Fruit fly (Drosophila melanogaster) whole organism, embryonic: ENCODE measurements around the gene CG42395.

ENCODE experiments used
- CG10366 ChIP-seq: fragments of 200-800 bp; sonication (Bioruptor generic); IDR thresholded peaks from 2 replicates; pipeline ENCODE4 v1.3.6; 2022; ENCODE audit warnings: missing biosample characterization, missing genetic modification characterization
- CG11247 ChIP-seq: fragments of 200-800 bp; sonication (Bioruptor generic); IDR thresholded peaks from 2 replicates; pipeline ENCODE4 v1.3.6; 2022; ENCODE audit warnings: missing biosample characterization, missing genetic modification characterization
- CG12391 ChIP-seq: fragments of 200-800 bp; sonication (Bioruptor generic); optimal IDR thresholded peaks from 3 replicates; lab custom pipeline; 2018; ENCODE audit warnings: missing biosample characterization, mild to moderate bottlenecking, missing genetic modification characterization, moderate library complexity
- CG13123 ChIP-seq: fragments of 200-800 bp; sonication (Bioruptor generic); optimal IDR thresholded peaks from 2 replicates; lab custom pipeline; 2016; ENCODE audit warnings: missing biosample characterization, missing genetic modification characterization
- CG14441 ChIP-seq: fragments of 200-800 bp; sonication (Bioruptor generic); IDR thresholded peaks from 2 replicates; pipeline ENCODE4 v1.3.6; 2022; ENCODE audit warnings: missing biosample characterization, missing genetic modification characterization
- CG15011 ChIP-seq: fragments of 200-800 bp; sonication (Bioruptor generic); optimal IDR thresholded peaks from 3 replicates; lab custom pipeline; 2018; ENCODE audit warnings: missing biosample characterization, mild to moderate bottlenecking, missing genetic modification characterization
- CG15073 ChIP-seq: fragments of 200-800 bp; sonication (Bioruptor generic); optimal IDR thresholded peaks from 2 replicates; lab custom pipeline; 2016; ENCODE audit warnings: missing biosample characterization, missing genetic modification characterization
- CG1602 ChIP-seq: fragments of 200-800 bp; sonication (Bioruptor generic); optimal IDR thresholded peaks from 3 replicates; lab custom pipeline; 2016; ENCODE audit warnings: missing biosample characterization, missing genetic modification characterization
- CG17328 ChIP-seq: fragments of 200-800 bp; sonication (Bioruptor generic); IDR thresholded peaks from 2 replicates; pipeline ENCODE4 v1.3.6; 2022; ENCODE audit warnings: missing biosample characterization, missing genetic modification characterization
- CG18599 ChIP-seq: fragments of 200-800 bp; sonication (Bioruptor generic); optimal IDR thresholded peaks from 3 replicates; lab custom pipeline; 2017; ENCODE audit warnings: missing biosample characterization, missing genetic modification characterization, mild to moderate bottlenecking, moderate library complexity, missing genetic modification reagents
- CG18619 ChIP-seq: fragments of 200-800 bp; sonication (Bioruptor generic); optimal IDR thresholded peaks from 3 replicates; lab custom pipeline; 2017; ENCODE audit warnings: missing biosample characterization, mild to moderate bottlenecking, missing genetic modification characterization
- CG2199 ChIP-seq: fragments of 200-800 bp; sonication (Bioruptor generic); IDR thresholded peaks from 3 replicates; pipeline ENCODE4 v1.3.6; 2022; ENCODE audit warnings: missing biosample characterization, missing genetic modification characterization
- CG3847 ChIP-seq: fragments of 200-800 bp; sonication (Bioruptor generic); IDR thresholded peaks from 2 replicates; pipeline ENCODE4 v1.3.6; 2022; ENCODE audit warnings: missing biosample characterization, missing genetic modification characterization
- CG42726 ChIP-seq: fragments of 200-800 bp; sonication (Bioruptor generic); IDR thresholded peaks from 2 replicates; pipeline ENCODE4 v1.3.6; 2022; ENCODE audit warnings: missing biosample characterization, missing genetic modification characterization; ENCODE audit not compliant: partially characterized antibody
- CG6175 ChIP-seq: fragments of 200-800 bp; sonication (Bioruptor generic); IDR thresholded peaks from 3 replicates; pipeline ENCODE4 v1.3.6; 2022; ENCODE audit warnings: missing biosample characterization, missing genetic modification characterization
- CG8290 ChIP-seq, 3 experiments: fragments of 200-800 bp; sonication (Bioruptor generic); optimal IDR thresholded peaks; 2 replicates each; lab custom pipeline; 2016 to 2019; ENCODE audit warnings: missing biosample characterization in 3 of 3, missing genetic modification characterization in 3 of 3, mild to moderate bottlenecking in 2 of 3, moderate library complexity in 1 of 3
- CG8359 ChIP-seq: fragments of 200-800 bp; sonication (Bioruptor generic); optimal IDR thresholded peaks from 2 replicates; lab custom pipeline; 2017; ENCODE audit warnings: missing biosample characterization, mild to moderate bottlenecking, missing genetic modification characterization, borderline replicate concordance
- CG8388 ChIP-seq: fragments of 200-800 bp; sonication (Bioruptor generic); optimal IDR thresholded peaks from 2 replicates; lab custom pipeline; 2019; ENCODE audit warnings: missing biosample characterization, mild to moderate bottlenecking, missing genetic modification characterization, moderate library complexity
- CG9215 ChIP-seq: fragments of 200-800 bp; sonication (Bioruptor generic); IDR thresholded peaks from 2 replicates; pipeline ENCODE4 v1.3.6; 2022; ENCODE audit warnings: missing biosample characterization, missing genetic modification characterization
- CrebB ChIP-seq: fragments of 200-800 bp; sonication (Bioruptor generic); optimal IDR thresholded peaks from 3 replicates; lab custom pipeline; 2018; ENCODE audit warnings: missing biosample characterization, mild to moderate bottlenecking, missing genetic modification characterization
- Doc2 ChIP-seq: fragments of 200-800 bp; sonication (Bioruptor generic); IDR thresholded peaks from 2 replicates; pipeline ENCODE4 v1.3.6; 2022; ENCODE audit warnings: missing biosample characterization, missing genetic modification characterization
- Doc3 ChIP-seq: fragments of 200-800 bp; sonication (Bioruptor generic); IDR thresholded peaks from 3 replicates; pipeline ENCODE4 v1.3.6; 2022; ENCODE audit warnings: missing biosample characterization, missing genetic modification characterization; ENCODE audit not compliant: partially characterized antibody
- Elba2 ChIP-seq: fragments of 200-800 bp; sonication (Bioruptor generic); optimal IDR thresholded peaks from 3 replicates; lab custom pipeline; 2016; ENCODE audit warnings: missing biosample characterization, missing genetic modification characterization
- GATAe ChIP-seq: fragments of 200-800 bp; sonication (Bioruptor generic); conservative IDR thresholded peaks from 2 replicates; pipeline ENCODE4 v1.3.6; 2022; ENCODE audit warnings: missing biosample characterization, missing genetic modification characterization
- H2.0 ChIP-seq: fragments of 200-800 bp; sonication (Bioruptor generic); IDR thresholded peaks from 2 replicates; pipeline ENCODE4 v1.3.6; 2022; ENCODE audit warnings: missing biosample characterization, missing genetic modification characterization
- Lhr ChIP-seq: fragments of 200-800 bp; sonication (Bioruptor generic); optimal IDR thresholded peaks from 3 replicates; lab custom pipeline; 2017; ENCODE audit warnings: mild to moderate bottlenecking, missing biosample characterization, missing genetic modification reagents, missing genetic modification characterization
- Max ChIP-seq: fragments of 200-800 bp; sonication (Bioruptor generic); optimal IDR thresholded peaks from 2 replicates; lab custom pipeline; 2016; ENCODE audit warnings: missing biosample characterization, mild to moderate bottlenecking, missing genetic modification characterization
- NK7.1 ChIP-seq: fragments of 200-800 bp; sonication (Bioruptor generic); optimal IDR thresholded peaks from 3 replicates; lab custom pipeline; 2016; ENCODE audit warnings: missing biosample characterization, missing genetic modification characterization
- PHDP ChIP-seq: fragments of 200-800 bp; sonication (Bioruptor generic); optimal IDR thresholded peaks from 3 replicates; lab custom pipeline; 2018; ENCODE audit warnings: missing biosample characterization, mild to moderate bottlenecking, missing genetic modification characterization, moderate library complexity
- TFAM ChIP-seq: fragments of 200-800 bp; sonication (Bioruptor generic); optimal IDR thresholded peaks from 2 replicates; lab custom pipeline; 2017; ENCODE audit warnings: missing biosample characterization, missing genetic modification characterization, inconsistent platforms
- Taf1 ChIP-seq: fragments of 200-800 bp; sonication (Bioruptor generic); IDR thresholded peaks from 2 replicates; pipeline ENCODE4 v1.3.6; 2022; ENCODE audit warnings: missing biosample characterization, missing genetic modification characterization
- Usf ChIP-seq: fragments of 200-800 bp; sonication (Bioruptor generic); optimal IDR thresholded peaks from 2 replicates; lab custom pipeline; 2017; ENCODE audit warnings: missing genotype, missing biosample characterization, missing genetic modification characterization
- ab ChIP-seq: fragments of 200-800 bp; sonication (Bioruptor generic); optimal IDR thresholded peaks from 2 replicates; lab custom pipeline; 2016; ENCODE audit warnings: missing biosample characterization, missing genetic modification characterization
- abd-A ChIP-seq: fragments of 200-800 bp; sonication (Bioruptor generic); optimal IDR thresholded peaks from 3 replicates; lab custom pipeline; 2019; ENCODE audit warnings: missing biosample characterization, mild to moderate bottlenecking, missing genetic modification characterization, moderate library complexity
- al ChIP-seq: fragments of 200-800 bp; sonication (Bioruptor generic); IDR thresholded peaks from 2 replicates; pipeline ENCODE4 v1.3.6; 2022; ENCODE audit warnings: missing biosample characterization, missing genetic modification characterization
- crc ChIP-seq: fragments of 200-800 bp; sonication (Bioruptor generic); optimal IDR thresholded peaks from 2 replicates; lab custom pipeline; 2016; ENCODE audit warnings: missing biosample characterization, missing genetic modification characterization
- crp ChIP-seq, 2 experiments: fragments of 200-800 bp; sonication (Bioruptor generic); optimal IDR thresholded peaks; 2 replicates in 1 of 2; 3 replicates in 1 of 2; lab custom pipeline; 2017; ENCODE audit warnings: missing biosample characterization in 2 of 2, missing genetic modification characterization in 2 of 2, mild to moderate bottlenecking in 1 of 2, moderate library complexity in 1 of 2
- cwo ChIP-seq: fragments of 200-800 bp; sonication (Bioruptor generic); optimal IDR thresholded peaks from 3 replicates; lab custom pipeline; 2017; ENCODE audit warnings: missing biosample characterization, missing genetic modification characterization, mild to moderate bottlenecking, moderate library complexity, missing genetic modification reagents
- fu2 ChIP-seq: fragments of 200-800 bp; sonication (Bioruptor generic); optimal IDR thresholded peaks from 2 replicates; lab custom pipeline; 2016; ENCODE audit warnings: missing biosample characterization, missing genetic modification characterization
- gt ChIP-seq: fragments of 200-800 bp; sonication (Bioruptor generic); IDR thresholded peaks from 2 replicates; pipeline ENCODE4 v1.3.6; 2022; ENCODE audit warnings: missing biosample characterization, missing genetic modification characterization
- hth ChIP-seq: fragments of >200 bp; optimal IDR thresholded peaks from 2 replicates; lab custom pipeline; 2017; ENCODE audit warnings: inconsistent platforms
- nau ChIP-seq: fragments of 200-800 bp; sonication (Bioruptor generic); optimal IDR thresholded peaks from 3 replicates; lab custom pipeline; 2017; ENCODE audit warnings: missing biosample characterization, mild to moderate bottlenecking, missing genetic modification characterization, missing genetic modification reagents
- org-1 ChIP-seq: fragments of 200-800 bp; sonication (Bioruptor generic); optimal IDR thresholded peaks from 2 replicates; lab custom pipeline; 2017; ENCODE audit warnings: missing biosample characterization, missing genetic modification characterization
- salm ChIP-seq: fragments of 200-800 bp; sonication (Bioruptor generic); optimal IDR thresholded peaks from 2 replicates; lab custom pipeline; 2018; ENCODE audit warnings: missing biosample characterization, mild to moderate bottlenecking, missing genetic modification characterization
- scrt ChIP-seq: fragments of 200-800 bp; sonication (Bioruptor generic); optimal IDR thresholded peaks from 2 replicates; lab custom pipeline; 2018; ENCODE audit warnings: missing biosample characterization, mild to moderate bottlenecking, missing genetic modification characterization, moderate library complexity
- toy ChIP-seq: fragments of 200-800 bp; sonication (Bioruptor generic); IDR thresholded peaks from 2 replicates; pipeline ENCODE4 v1.3.6; 2022; ENCODE audit warnings: missing biosample characterization, missing genetic modification characterization
- tup ChIP-seq: fragments of 200-800 bp; sonication (Bioruptor generic); optimal IDR thresholded peaks from 2 replicates; lab custom pipeline; 2016; ENCODE audit warnings: missing biosample characterization, mild to moderate bottlenecking, missing genetic modification characterization, moderate library complexity
- zen ChIP-seq: fragments of 200-800 bp; sonication (Bioruptor generic); optimal IDR thresholded peaks from 3 replicates; lab custom pipeline; 2018; ENCODE audit warnings: missing biosample characterization, mild to moderate bottlenecking, missing genetic modification characterization, moderate library complexity

CG42395 gene

DNA sequence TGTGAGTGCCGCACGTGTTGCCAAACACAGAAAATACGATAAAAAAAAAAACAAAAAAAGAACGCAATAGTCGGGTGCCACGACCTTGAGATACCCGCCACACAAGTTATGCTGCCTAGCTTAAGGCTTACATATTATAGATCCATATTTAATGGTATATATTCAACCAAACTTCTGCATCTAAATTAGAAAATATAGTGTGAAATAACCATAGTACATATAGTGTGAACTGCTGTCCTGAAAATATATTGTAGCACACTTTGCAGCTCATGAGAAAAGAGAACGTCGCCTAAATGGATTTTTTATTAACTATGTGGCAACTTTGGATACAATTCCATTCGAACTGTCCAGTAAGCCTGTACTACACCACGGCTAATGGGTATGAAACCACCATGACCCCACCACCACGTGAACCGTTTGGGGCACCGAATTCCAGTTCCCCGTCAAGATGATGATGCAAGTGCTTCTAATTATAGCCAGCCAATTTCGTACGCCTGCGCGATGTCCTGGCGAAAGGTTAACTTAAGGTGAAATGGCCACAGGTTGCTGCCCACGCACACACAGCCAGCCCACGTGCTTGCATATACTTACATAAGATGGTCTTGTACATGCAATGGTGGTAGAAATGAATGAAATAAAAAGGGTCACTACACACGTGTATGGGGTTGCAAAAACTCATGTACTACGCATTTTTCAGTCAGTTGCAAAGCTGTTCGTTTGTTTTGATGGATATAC lies 24.2 kb upstream of the CG42395 start (continued):
- TF ChIP-seq Lhr (GFP tag; lab: Kevin White, UChicago) (peak; percentile 32), CG10366 (GFP tag; lab: Robert Waterston, UW) (peak; percentile 59), CG18599 (GFP tag; lab: Kevin White, UChicago) (peak; percentile 90), Max (peak; percentile 81), fu2 (GFP tag; lab: Kevin White, UChicago) (peak; percentile 50), CG9215 (GFP tag; lab: Robert Waterston, UW) (peak; percentile 63), CG15011 (GFP tag; lab: Kevin White, UChicago) (no peak), CG14441 (GFP tag; lab: Robert Waterston, UW) (peak; percentile 70), crp (GFP tag; optimal IDR thresholded peaks at IDR 0.05; lab: Kevin White, UChicago) (peak in 1 of 2 experiments; percentile 22), CG8290 (GFP tag; optimal IDR thresholded peaks at IDR 0.05; lab: Kevin White, UChicago) (peak; percentile 59), CG8290 (tag; optimal IDR thresholded peaks at IDR 0.05; lab: Kevin White, UChicago) (peak in 1 of 2 experiments; percentile 33), zen (tag; lab: Kevin White, UChicago) (peak; percentile 60), nau (GFP tag; lab: Kevin White, UChicago) (peak; percentile 60), CG12391 (tag; lab: Kevin White, UChicago) (peak; percentile 76), CG42726 (GFP tag; lab: Robert Waterston, UW) (no peak), NK7.1 (GFP tag; lab: Kevin White, UChicago) (peak; percentile 16), CG8388 (GFP tag; lab: Kevin White, UChicago) (peak; percentile 66), tup (GFP tag; lab: Kevin White, UChicago) (peak; percentile 57), H2.0 (GFP tag; lab: Robert Waterston, UW) (peak; percentile 46; the same call in 1 of the 2 replicates), GATAe (GFP tag; lab: Robert Waterston, UW) (no peak), abd-A (tag; lab: Kevin White, UChicago) (peak; percentile 32), CG1602 (GFP tag; lab: Kevin White, UChicago) (peak; percentile 65), PHDP (tag; lab: Kevin White, UChicago) (peak; percentile 75), CG6175 (GFP tag; lab: Robert Waterston, UW) (peak; percentile 49; the same call in 1 of the 3 replicates), Elba2 (no peak), org-1 (GFP tag; lab: Kevin White, UChicago) (peak; percentile 78), Taf1 (GFP tag; lab: Robert Waterston, UW) (peak; percentile 39; the same call in 1 of the 2 replicates), CG8359 (GFP tag; lab: Kevin White, UChicago) (no peak), Doc2 (GFP tag; lab: Robert Waterston, UW) (0 out of 2 replicates have a peak, but pooled peaks have one; percentile 11), gt (GFP tag; lab: Robert Waterston, UW) (no peak), toy (no peak), cwo (peak; percentile 99), CG3847 (peak; percentile 49; the same call in 1 of the 2 replicates), crc (GFP tag; lab: Kevin White, UChicago) (peak; percentile 40), Doc3 (GFP tag; lab: Robert Waterston, UW) (no peak), CG17328 (peak; percentile 33; the same call in 1 of the 2 replicates), scrt (GFP tag; lab: Kevin White, UChicago) (peak; percentile 94), ab (GFP tag; lab: Kevin White, UChicago) (no peak), CG15073 (no peak), TFAM (GFP tag; lab: Kevin White, UChicago) (no peak), salm (tag; lab: Kevin White, UChicago) (peak; percentile 36), CrebB (tag; lab: Kevin White, UChicago) (peak; percentile 45), CG2199 (GFP tag; lab: Robert Waterston, UW) (no peak), Usf (GFP tag; lab: Kevin White, UChicago) (peak; percentile 40), CG13123 (GFP tag; lab: Kevin White, UChicago) (peak; percentile 23), al (GFP tag; lab: Robert Waterston, UW) (peak; percentile 51; the same call in 1 of the 2 replicates), CG18619 (GFP tag; lab: Kevin White, UChicago) (peak; percentile 77), CG11247 (GFP tag; lab: Robert Waterston, UW) (0 out of 2 replicates have a peak, but pooled peaks have one; percentile 34), hth (lab: Kevin White, UChicago) (no peak)
